Fruit fly (Drosophila melanogaster) whole organism, pupa: ENCODE data around the gene MED30.

Source experiments
- CG10348 ChIP-seq: fragments of 200-800 bp; sonication (Bioruptor generic); IDR thresholded peaks from 2 replicates; pipeline ENCODE4 v1.3.6; 2022; ENCODE audit warnings: missing biosample characterization, missing genetic modification characterization
- CG12605 ChIP-seq: fragments of 200-800 bp; sonication (Bioruptor generic); IDR thresholded peaks from 2 replicates; pipeline ENCODE4 v1.3.6; 2022; ENCODE audit warnings: missing biosample characterization, missing genetic modification characterization
- CG13204 ChIP-seq: fragments of 200-800 bp; sonication (Bioruptor generic); optimal IDR thresholded peaks from 2 replicates; lab custom pipeline; 2018; ENCODE audit warnings: missing biosample characterization, mild to moderate bottlenecking, missing genetic modification characterization, moderate library complexity
- CG14655 ChIP-seq: fragments of 200-800 bp; sonication (Bioruptor generic); optimal IDR thresholded peaks from 3 replicates; lab custom pipeline; 2017; ENCODE audit warnings: mild to moderate bottlenecking, missing biosample characterization, missing genetic modification reagents, missing genetic modification characterization
- CG15710 ChIP-seq: fragments of 200-800 bp; sonication (Bioruptor generic); optimal IDR thresholded peaks from 2 replicates; lab custom pipeline; 2018; ENCODE audit warnings: missing biosample characterization, mild to moderate bottlenecking, missing genetic modification characterization, moderate library complexity
- CG17806 ChIP-seq: fragments of 200-800 bp; sonication (Bioruptor generic); optimal IDR thresholded peaks from 2 replicates; lab custom pipeline; 2018; ENCODE audit warnings: missing biosample characterization, mild to moderate bottlenecking, missing genetic modification characterization, moderate library complexity
- CG32121 ChIP-seq: fragments of 200-800 bp; sonication (Bioruptor generic); IDR thresholded peaks from 2 replicates; pipeline ENCODE4 v1.3.6; 2022; ENCODE audit warnings: missing biosample characterization, missing genetic modification characterization
- CG34367 ChIP-seq: fragments of 200-800 bp; sonication (Bioruptor generic); optimal IDR thresholded peaks from 2 replicates; lab custom pipeline; 2018; ENCODE audit warnings: missing biosample characterization, mild to moderate bottlenecking, missing genetic modification characterization
- CG4496 ChIP-seq: fragments of 200-800 bp; sonication (Bioruptor generic); IDR thresholded peaks from 3 replicates; pipeline ENCODE4 v1.3.6; 2022; ENCODE audit warnings: missing biosample characterization, missing genetic modification characterization
- CG8159 ChIP-seq: fragments of 200-800 bp; sonication (Bioruptor generic); optimal IDR thresholded peaks from 3 replicates; lab custom pipeline; 2018; ENCODE audit warnings: missing biosample characterization, mild to moderate bottlenecking, missing genetic modification characterization, moderate library complexity
- CG8301 ChIP-seq: fragments of 200-800 bp; sonication (Bioruptor generic); optimal IDR thresholded peaks from 2 replicates; lab custom pipeline; 2018; ENCODE audit warnings: missing biosample characterization, mild to moderate bottlenecking, missing genetic modification characterization
- CG9948 ChIP-seq: fragments of 200-800 bp; sonication (Bioruptor generic); optimal IDR thresholded peaks from 2 replicates; lab custom pipeline; 2018; ENCODE audit warnings: missing biosample characterization, mild to moderate bottlenecking, missing genetic modification characterization, moderate library complexity
- D1 ChIP-seq: fragments of 200-800 bp; sonication (Bioruptor generic); optimal IDR thresholded peaks from 2 replicates; lab custom pipeline; 2018; ENCODE audit warnings: missing biosample characterization, mild to moderate bottlenecking, missing genetic modification characterization, moderate library complexity
- EcR ChIP-seq: fragments of 200-800 bp; sonication (Bioruptor generic); optimal IDR thresholded peaks from 3 replicates; lab custom pipeline; 2019; ENCODE audit warnings: missing biosample characterization, missing genetic modification characterization, mild to moderate bottlenecking, moderate library complexity, missing genetic modification reagents
- Ets98B ChIP-seq: fragments of 200-800 bp; sonication (Bioruptor generic); IDR thresholded peaks from 2 replicates; pipeline ENCODE4 v1.3.6; 2022; ENCODE audit warnings: missing biosample characterization, missing genetic modification characterization
- Pif1A ChIP-seq: fragments of 200-800 bp; sonication (Bioruptor generic); optimal IDR thresholded peaks from 3 replicates; lab custom pipeline; 2016; ENCODE audit warnings: missing biosample characterization, missing genetic modification characterization
- Pif1B ChIP-seq: fragments of 200-800 bp; sonication (Bioruptor generic); optimal IDR thresholded peaks from 3 replicates; lab custom pipeline; 2016; ENCODE audit warnings: missing biosample characterization, missing genetic modification characterization
- Snoo ChIP-seq: fragments of 200-800 bp; sonication (Bioruptor generic); optimal IDR thresholded peaks from 3 replicates; lab custom pipeline; 2017; ENCODE audit warnings: missing biosample characterization, mild to moderate bottlenecking, missing genetic modification characterization, inconsistent platforms
- fd96Ca ChIP-seq: fragments of 200-800 bp; sonication (Bioruptor generic); IDR thresholded peaks from 3 replicates; pipeline ENCODE4 v1.3.6; 2022; ENCODE audit warnings: missing biosample characterization, missing genetic modification characterization
- gl ChIP-seq: fragments of 200-800 bp; sonication (Bioruptor generic); optimal IDR thresholded peaks from 2 replicates; lab custom pipeline; 2018; ENCODE audit warnings: missing biosample characterization, mild to moderate bottlenecking, missing genetic modification characterization
- rn ChIP-seq: fragments of 200-800 bp; sonication (Bioruptor generic); IDR thresholded peaks from 2 replicates; pipeline ENCODE4 v1.3.6; 2022; ENCODE audit warnings: missing biosample characterization, missing genetic modification characterization

MED30 gene

dm6 chr3L:634319-635015 lies 19.4 kb downstream of the MED30 start:
- TF ChIP-seq CG15710 (tag; lab: Kevin White, UChicago) (peak; percentile 75), CG14655 (GFP tag; lab: Kevin White, UChicago) (peak; percentile 91), CG8159 (tag; lab: Kevin White, UChicago) (peak; percentile 85), CG9948 (peak; percentile 80), CG34367 (tag; lab: Kevin White, UChicago) (peak; percentile 76), Snoo (peak; percentile 72), CG13204 (GFP tag; lab: Kevin White, UChicago) (peak; percentile 7), CG32121 (peak; percentile 92), CG12605 (peak; percentile 72), rn (peak; percentile 83), fd96Ca (GFP tag; lab: Robert Waterston, UW) (peak; percentile 87), CG17806 (peak; percentile 82), Pif1B (GFP tag; lab: Kevin White, UChicago) (peak; percentile 75), CG4496 (GFP tag; lab: Robert Waterston, UW) (peak; percentile 92), CG10348 (GFP tag; lab: Robert Waterston, UW) (peak; percentile 40; the same call in 1 of the 2 replicates), EcR (GFP tag; lab: Kevin White, UChicago) (no peak), D1 (tag; lab: Kevin White, UChicago) (no peak), gl (tag; lab: Kevin White, UChicago) (peak; percentile 44), Pif1A (GFP tag; lab: Kevin White, UChicago) (peak; percentile 82), Ets98B (GFP tag; lab: Robert Waterston, UW) (peak; percentile 91), CG8301 (tag; lab: Kevin White, UChicago) (peak; percentile 91)
- TF ChIP-seq, all 21 proteins: peak for 19

DNA sequence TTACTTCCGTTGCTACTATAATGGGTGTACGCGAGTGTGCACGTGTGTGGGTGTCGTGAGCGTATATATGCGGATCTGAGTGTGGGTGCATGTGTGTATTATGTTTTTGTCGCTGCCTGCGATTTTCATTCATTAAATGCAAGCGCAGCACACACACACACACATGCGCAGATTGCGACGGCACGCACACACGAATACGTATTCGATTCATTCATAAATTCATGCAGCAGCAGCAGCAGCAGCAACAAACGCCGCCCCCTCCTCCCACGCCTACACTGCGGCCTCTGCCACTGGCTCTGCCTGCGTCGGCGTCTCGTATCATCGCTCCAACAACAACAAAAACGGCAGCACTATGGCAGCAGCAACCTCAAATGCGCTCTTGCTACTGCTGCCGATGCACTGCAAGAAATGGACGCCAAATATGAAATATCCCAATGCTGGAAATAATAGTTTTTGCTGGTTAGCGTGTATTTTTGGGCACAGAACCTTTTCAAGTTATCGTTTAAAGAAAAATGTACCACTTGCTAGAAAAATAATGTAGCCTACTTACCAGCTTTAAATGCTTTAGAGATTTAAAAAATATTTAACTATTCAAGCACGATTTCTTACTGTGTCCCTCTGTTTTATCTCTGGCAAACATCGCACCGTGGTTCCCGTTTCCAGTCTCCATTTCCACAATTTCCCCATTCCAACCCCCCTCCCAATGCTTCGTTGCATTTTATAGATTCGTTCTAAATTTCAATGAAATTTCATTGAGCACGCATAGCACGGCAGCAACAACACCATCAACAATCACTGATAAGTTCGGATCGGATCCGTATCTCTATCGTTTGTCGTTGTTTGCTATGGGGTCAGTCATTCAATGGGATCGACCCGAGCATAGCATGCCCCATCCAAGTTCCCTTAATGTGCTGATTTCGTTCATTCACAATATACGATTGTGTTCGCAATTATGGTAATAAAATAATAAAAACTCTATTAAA lies 20.3 kb downstream of the MED30 start:
- TF ChIP-seq CG34367 (tag; lab: Kevin White, UChicago) (peak; percentile 48), CG8159 (tag; lab: Kevin White, UChicago) (peak; percentile 66), CG17806 (peak; percentile 71), Snoo (no peak), CG12605 (peak; percentile 79), gl (tag; lab: Kevin White, UChicago) (no peak), Pif1B (GFP tag; lab: Kevin White, UChicago) (peak; percentile 60), CG13204 (GFP tag; lab: Kevin White, UChicago) (no peak), CG8301 (tag; lab: Kevin White, UChicago) (peak; percentile 85), CG4496 (GFP tag; lab: Robert Waterston, UW) (peak; percentile 92), CG10348 (GFP tag; lab: Robert Waterston, UW) (peak; percentile 27; the same call in 1 of the 2 replicates), CG32121 (peak; percentile 89), fd96Ca (GFP tag; lab: Robert Waterston, UW) (peak; percentile 95), Pif1A (GFP tag; lab: Kevin White, UChicago) (peak; percentile 78), CG14655 (GFP tag; lab: Kevin White, UChicago) (peak; percentile 82), CG9948 (peak; percentile 42), EcR (GFP tag; lab: Kevin White, UChicago) (no peak), CG15710 (tag; lab: Kevin White, UChicago) (peak; percentile 66), rn (peak; percentile 74), D1 (tag; lab: Kevin White, UChicago) (peak; percentile 10), Ets98B (GFP tag; lab: Robert Waterston, UW) (peak; percentile 85)

dm6 chr3L:632058-632457 lies 21.8 kb downstream of the MED30 start:
- no peak for TF ChIP-seq CG32121
- TF ChIP-seq CG8301 (tag; lab: Kevin White, UChicago): no peak
- no peak for TF ChIP-seq Pif1B (GFP tag; lab: Kevin White, UChicago)
- no peak for TF ChIP-seq gl (tag; lab: Kevin White, UChicago)
- TF ChIP-seq CG4496 (GFP tag; lab: Robert Waterston, UW): no peak
- TF ChIP-seq fd96Ca (GFP tag; lab: Robert Waterston, UW): no peak
- TF ChIP-seq Ets98B (GFP tag; lab: Robert Waterston, UW): no peak
- no peak for TF ChIP-seq D1 (tag; lab: Kevin White, UChicago)
- no peak for TF ChIP-seq CG15710 (tag; lab: Kevin White, UChicago)
- TF ChIP-seq CG10348 (GFP tag; lab: Robert Waterston, UW): no peak
- TF ChIP-seq, all 21 proteins: peak for 0

DNA sequence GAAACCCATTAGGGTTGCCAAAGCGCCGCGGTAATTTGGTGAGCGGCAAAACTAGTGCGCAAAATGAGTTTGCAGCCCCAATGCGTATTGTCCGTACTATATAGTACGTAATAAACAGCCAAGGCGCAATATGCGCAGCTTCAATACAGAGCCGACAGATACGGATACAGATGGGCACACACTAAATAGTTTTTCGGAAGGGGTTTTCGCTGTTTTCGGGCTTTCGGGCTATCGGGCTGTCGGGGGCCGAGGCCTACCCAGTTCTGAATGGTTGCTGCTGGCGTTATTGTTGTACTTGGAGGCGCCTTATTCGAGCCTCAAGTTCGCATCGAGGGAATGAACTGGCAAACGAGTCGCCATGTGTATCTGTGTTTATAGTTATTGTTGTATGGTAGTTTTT lies 23.2 kb downstream of the MED30 start:
- TF ChIP-seq fd96Ca (GFP tag; lab: Robert Waterston, UW): no peak
- TF ChIP-seq CG4496 (GFP tag; lab: Robert Waterston, UW): peak; percentile 17; the same call in 1 of the 3 replicates
